Worm (Caenorhabditis elegans) whole organism, L3 larva: Measurements from ENCODE around the gene rab-35.

Experiments
- R02D3.7 ChIP-seq: fragments of 150-350 bp; optimal IDR thresholded peaks from 2 replicates; lab custom pipeline; 2014; ENCODE audit warnings: missing biosample characterization, missing genetic modification characterization
- ceh-28 ChIP-seq: fragments of 150-350 bp; optimal IDR thresholded peaks from 2 replicates; lab custom pipeline; 2014; ENCODE audit warnings: missing biosample characterization, missing genetic modification reagents, missing genetic modification characterization
- ceh-9 ChIP-seq: sonication (generic microtip); optimal IDR thresholded peaks from 2 replicates; lab custom pipeline; 2018; ENCODE audit warnings: missing biosample characterization, missing genetic modification characterization
- daf-12 ChIP-seq: fragments of 150-350 bp; optimal IDR thresholded peaks from 2 replicates; lab custom pipeline; 2014; ENCODE audit warnings: missing biosample characterization, missing genetic modification reagents, missing genetic modification characterization
- elt-2 ChIP-seq: sonication (generic microtip); optimal IDR thresholded peaks from 2 replicates; lab custom pipeline; 2016; ENCODE audit warnings: missing genetic modification reagents, mild to moderate bottlenecking, missing genetic modification characterization, missing compliant biosample characterization
- fkh-10 ChIP-seq: sonication (generic microtip); optimal IDR thresholded peaks from 2 replicates; lab custom pipeline; 2017; ENCODE audit warnings: missing biosample characterization, missing genetic modification reagents, missing genetic modification characterization
- fkh-2 ChIP-seq: fragments of 150-350 bp; optimal IDR thresholded peaks from 2 replicates; lab custom pipeline; 2014; ENCODE audit warnings: missing biosample characterization, missing genetic modification reagents, missing genetic modification characterization
- fos-1 ChIP-seq: fragments of 150-350 bp; optimal IDR thresholded peaks from 2 replicates; lab custom pipeline; 2014; ENCODE audit warnings: missing biosample characterization, missing genetic modification characterization
- hmg-11 ChIP-seq: sonication (generic microtip); optimal IDR thresholded peaks from 2 replicates; lab custom pipeline; 2016; ENCODE audit warnings: missing genetic modification characterization, missing compliant biosample characterization
- lin-15B ChIP-seq: fragments of 150-350 bp; optimal IDR thresholded peaks from 2 replicates; lab custom pipeline; 2014; ENCODE audit warnings: missing biosample characterization, missing genetic modification characterization
- lin-39 ChIP-seq: fragments of 150-350 bp; optimal IDR thresholded peaks from 2 replicates; lab custom pipeline; 2018; ENCODE audit warnings: missing biosample characterization, missing genetic modification reagents, missing genetic modification characterization
- lsy-12 ChIP-seq: sonication (generic microtip); optimal IDR thresholded peaks from 2 replicates; lab custom pipeline; 2016; ENCODE audit warnings: mild to moderate bottlenecking, missing genetic modification characterization, missing compliant biosample characterization
- mdl-1 ChIP-seq: fragments of 150-350 bp; optimal IDR thresholded peaks from 2 replicates; lab custom pipeline; 2014; ENCODE audit warnings: missing biosample characterization, missing genetic modification characterization
- nfya-1 ChIP-seq: sonication (generic microtip); optimal IDR thresholded peaks from 2 replicates; lab custom pipeline; 2017; ENCODE audit warnings: missing genetic modification characterization, mild to moderate bottlenecking, missing compliant biosample characterization, antibody characterized with exemption, moderate library complexity; ENCODE audit not compliant: insufficient read depth
- nhr-11 ChIP-seq: fragments of 150-350 bp; optimal IDR thresholded peaks from 2 replicates; lab custom pipeline; 2014; ENCODE audit warnings: missing biosample characterization, missing genetic modification characterization
- nhr-23 ChIP-seq: fragments of 150-350 bp; optimal IDR thresholded peaks from 2 replicates; lab custom pipeline; 2014; ENCODE audit warnings: missing biosample characterization, missing genetic modification reagents, missing genetic modification characterization
- nhr-25 ChIP-seq: sonication (generic microtip); optimal IDR thresholded peaks from 2 replicates; lab custom pipeline; 2017; ENCODE audit warnings: missing biosample characterization, missing genetic modification characterization
- nhr-28 ChIP-seq: fragments of 150-350 bp; optimal IDR thresholded peaks from 2 replicates; lab custom pipeline; 2014; ENCODE audit warnings: missing biosample characterization, missing genetic modification characterization
- nhr-43 ChIP-seq: sonication (generic microtip); optimal IDR thresholded peaks from 2 replicates; lab custom pipeline; 2016; ENCODE audit warnings: mild to moderate bottlenecking, missing genetic modification characterization, missing compliant biosample characterization; ENCODE audit not compliant: poor library complexity, severe bottlenecking
- nhr-67 ChIP-seq: fragments of 150-350 bp; optimal IDR thresholded peaks from 2 replicates; lab custom pipeline; 2014; ENCODE audit warnings: missing biosample characterization, missing genetic modification characterization
- nhr-77 ChIP-seq: fragments of 150-350 bp; optimal IDR thresholded peaks from 2 replicates; lab custom pipeline; 2014; ENCODE audit warnings: missing biosample characterization, missing genetic modification characterization
- pha-4 ChIP-seq: fragments of 150-350 bp; optimal IDR thresholded peaks from 2 replicates; lab custom pipeline; 2014; ENCODE audit warnings: missing biosample characterization, missing genetic modification reagents, missing genetic modification characterization
- pqm-1 ChIP-seq: fragments of 150-350 bp; optimal IDR thresholded peaks from 2 replicates; lab custom pipeline; 2017; ENCODE audit warnings: missing biosample characterization, missing genetic modification characterization, inconsistent platforms
- sea-2 ChIP-seq: fragments of 150-350 bp; sonication (generic microtip); optimal IDR thresholded peaks from 4 replicates; lab custom pipeline; 2014; ENCODE audit warnings: missing biosample characterization, missing genetic modification reagents, missing genetic modification characterization
- snpc-4 ChIP-seq: fragments of 150-350 bp; optimal IDR thresholded peaks from 2 replicates; lab custom pipeline; 2014; ENCODE audit warnings: missing biosample characterization, missing genetic modification characterization
- unc-39 ChIP-seq: sonication (generic microtip); optimal IDR thresholded peaks from 4 replicates; lab custom pipeline; 2017; ENCODE audit warnings: missing biosample characterization, missing genetic modification characterization

Gene rab-35

DNA sequence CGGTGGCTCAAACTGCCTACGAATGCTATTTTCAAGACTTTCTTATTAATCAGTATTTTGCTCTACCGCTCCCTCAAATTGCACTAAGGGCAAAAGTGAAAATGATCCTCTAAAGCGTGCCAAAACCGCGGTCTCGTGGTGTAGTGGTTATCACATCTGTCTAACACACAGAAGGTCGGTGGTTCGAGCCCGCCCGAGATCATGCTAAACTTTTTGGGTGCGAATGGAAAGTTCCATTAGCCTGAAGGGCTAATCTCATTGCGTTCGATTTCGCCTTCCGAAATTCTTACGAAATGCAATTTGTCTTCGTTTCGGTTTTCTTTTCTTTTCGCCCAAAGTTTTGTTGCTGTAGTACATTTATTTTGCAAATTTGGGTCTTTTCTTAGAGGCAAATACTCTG, 42.1 kb upstream of the rab-35 start:
- TF ChIP-seq nfya-1 (tag; lab: Kevin White, UChicago) (peak; percentile 25), pha-4 (tag; lab: Kevin White, UChicago) (no peak), nhr-43 (tag; lab: Kevin White, UChicago) (no peak), elt-2 (tag; lab: Kevin White, UChicago) (peak; percentile 13), lin-39 (tag; lab: Kevin White, UChicago) (peak; percentile 43)

DNA sequence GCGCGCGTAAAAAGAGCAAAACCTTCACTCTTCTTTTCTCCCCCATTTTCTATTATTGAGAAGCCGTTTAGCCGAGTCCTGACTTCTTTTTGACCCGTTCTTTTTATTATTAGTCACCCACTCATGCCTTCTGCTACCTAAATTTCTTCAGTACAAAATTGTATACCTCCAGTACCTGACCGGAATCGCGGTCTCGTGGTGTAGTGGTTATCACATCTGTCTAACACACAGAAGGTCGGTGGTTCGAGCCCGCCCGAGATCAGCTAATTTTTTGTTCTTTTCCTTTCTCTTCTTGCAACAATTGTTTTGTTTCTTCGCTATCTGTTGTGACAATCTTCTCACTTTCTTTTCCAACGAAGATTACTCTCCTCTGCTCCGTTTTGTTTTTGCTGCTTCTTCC, 41.5 kb upstream of the rab-35 start:
- TF ChIP-seq hmg-11 (tag; lab: Kevin White, UChicago) (no peak), lin-15B (tag; lab: Kevin White, UChicago) (peak; percentile 4), elt-2 (tag; lab: Kevin White, UChicago) (peak; percentile 21), lin-39 (tag; lab: Kevin White, UChicago) (peak; percentile 3), pqm-1 (tag; lab: Kevin White, UChicago) (peak; percentile 41), unc-39 (tag; lab: Kevin White, UChicago) (no peak), nhr-43 (tag; lab: Kevin White, UChicago) (peak; percentile 43), nfya-1 (tag; lab: Kevin White, UChicago) (peak; percentile 37), daf-12 (tag; lab: Kevin White, UChicago) (no peak)

DNA sequence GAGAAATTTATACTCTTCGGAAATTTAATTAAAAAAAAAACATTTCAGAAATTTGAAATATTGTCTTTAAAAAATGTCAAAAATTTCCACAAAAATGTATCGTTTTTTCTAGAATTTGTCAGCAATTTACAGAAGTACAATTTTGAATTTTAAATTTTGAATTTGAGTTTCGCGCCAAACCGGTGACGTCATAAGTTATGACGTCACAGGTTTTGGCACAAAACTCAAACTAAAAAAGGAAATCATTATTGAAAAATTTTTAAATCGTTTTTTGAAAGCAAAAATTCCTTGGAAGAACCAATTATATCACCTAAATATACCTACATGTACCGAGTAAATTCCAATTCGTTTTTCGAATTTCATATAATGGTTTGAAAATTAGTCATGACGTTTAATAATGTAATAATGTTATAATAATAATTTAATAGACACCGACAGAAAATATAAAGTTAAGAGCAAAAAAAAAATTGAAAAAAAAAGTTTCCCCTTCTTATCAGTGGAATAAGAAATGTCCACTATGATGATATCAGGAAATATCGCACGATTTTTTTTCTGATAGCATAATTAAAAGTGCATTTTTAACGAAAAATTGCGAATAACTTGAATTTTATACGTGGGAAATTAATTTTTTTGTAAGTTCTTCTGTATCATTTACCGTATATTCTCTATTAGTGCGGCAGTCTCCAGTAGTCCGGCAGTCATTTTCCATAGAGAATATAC, 38.9 kb upstream of the rab-35 start:
- TF ChIP-seq pha-4 (tag; lab: Kevin White, UChicago) (no peak), pqm-1 (tag; lab: Kevin White, UChicago) (peak; percentile 14), elt-2 (tag; lab: Kevin White, UChicago) (peak; percentile 59)

DNA sequence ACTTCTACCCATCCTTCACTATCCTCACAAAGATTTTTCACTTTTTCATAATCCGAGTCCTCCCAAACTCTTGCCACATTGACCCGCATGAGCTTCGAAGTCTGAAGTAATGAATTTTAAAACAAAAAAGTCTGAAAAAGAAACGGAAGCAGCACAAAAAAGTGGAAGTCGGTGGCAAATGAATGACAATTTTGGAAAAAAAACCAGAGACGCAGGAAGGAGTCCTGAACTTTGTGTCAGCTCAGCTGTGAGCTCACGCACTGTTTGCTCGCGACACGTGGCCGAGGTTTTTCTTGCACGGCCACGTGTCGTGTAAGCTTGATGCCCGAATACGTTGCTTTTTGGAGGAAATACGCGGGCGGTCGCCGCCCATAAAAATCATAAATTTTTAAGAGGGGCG, 35.0 kb upstream of the rab-35 start, which contains the start of gene T28D6.7:
T28D6.7 (minus strand) TSS at position 101 of the 400 bp plus-strand sequence.
- TF ChIP-seq nhr-11 (tag; lab: Kevin White, UChicago) (no peak), fkh-10 (no peak), pha-4 (tag; lab: Kevin White, UChicago) (no peak), mdl-1 (tag; lab: Kevin White, UChicago) (no peak), nhr-23 (no peak)
- TF ChIP-seq, all 47 proteins: peak for 0

DNA sequence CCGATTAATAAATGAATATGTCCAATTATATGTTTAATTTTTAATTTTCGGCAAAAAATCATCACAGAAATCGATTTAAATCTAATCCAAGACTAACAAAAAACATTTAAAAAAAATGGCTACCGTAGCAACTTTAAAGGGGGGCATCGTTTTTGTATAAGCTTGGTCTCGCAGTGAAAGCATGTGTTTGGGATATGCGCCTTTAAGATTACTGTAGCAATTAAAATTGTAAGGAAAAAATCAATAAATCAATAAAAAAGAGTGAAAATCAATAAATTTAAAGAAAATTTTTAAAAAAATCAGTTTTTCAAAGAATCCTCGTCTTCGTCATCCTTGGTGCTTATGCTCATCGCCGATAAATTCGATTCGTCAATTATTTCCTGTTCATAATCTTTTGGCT, 32.8 kb upstream of the rab-35 start:
- TF ChIP-seq ceh-28 (tag; lab: Kevin White, UChicago), result peak; percentile 90
- no peak for TF ChIP-seq fkh-10

DNA sequence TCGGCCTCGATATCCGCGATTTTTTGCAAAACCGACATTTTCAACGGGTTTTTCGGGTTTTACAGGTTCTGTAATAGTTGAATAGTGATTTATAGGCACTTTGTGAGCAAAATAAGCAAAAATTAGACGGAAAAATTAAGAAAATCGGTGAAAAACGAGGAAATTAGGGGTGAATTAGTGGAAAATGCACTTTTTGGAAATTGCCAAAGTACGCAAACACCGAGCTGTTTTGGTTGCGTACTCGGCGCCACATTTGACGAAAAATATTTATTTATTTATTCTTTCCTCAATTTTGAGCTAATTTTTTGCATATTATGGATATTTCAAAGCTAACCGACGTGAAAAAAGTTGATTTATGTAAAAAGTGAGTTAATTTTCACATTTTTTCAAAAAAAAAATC, 31.7 kb upstream of the rab-35 start, which contains the start of the genes T28D6.6 and pen-2:
T28D6.6 (minus strand) TSS at position 68 of the 400 bp plus-strand sequence.
pen-2 (plus strand) TSS at position 282 of the 400 bp plus-strand sequence.
- no peak for TF ChIP-seq nhr-23
- TF ChIP-seq nfya-1 (tag; lab: Kevin White, UChicago), result peak; percentile 35
- TF ChIP-seq fkh-10, result no peak
- TF ChIP-seq fkh-2 (tag; lab: Kevin White, UChicago), result no peak
- TF ChIP-seq ceh-9 (tag; lab: Kevin White, UChicago), result no peak
- peak; percentile 35 for TF ChIP-seq hmg-11 (tag; lab: Kevin White, UChicago)
- TF ChIP-seq fos-1 (tag; lab: Kevin White, UChicago), result no peak
- TF ChIP-seq lin-39 (tag; lab: Kevin White, UChicago), result peak; percentile 10
- no peak for TF ChIP-seq snpc-4 (tag; lab: Kevin White, UChicago)
- no peak for TF ChIP-seq ceh-28 (tag; lab: Kevin White, UChicago)
- no peak for TF ChIP-seq sea-2 (GFP tag; lab: Kevin White, UChicago)
- no peak for TF ChIP-seq nhr-67
- TF ChIP-seq pha-4 (tag; lab: Kevin White, UChicago), result peak; percentile 35
- no peak for TF ChIP-seq pqm-1 (tag; lab: Kevin White, UChicago)

DNA sequence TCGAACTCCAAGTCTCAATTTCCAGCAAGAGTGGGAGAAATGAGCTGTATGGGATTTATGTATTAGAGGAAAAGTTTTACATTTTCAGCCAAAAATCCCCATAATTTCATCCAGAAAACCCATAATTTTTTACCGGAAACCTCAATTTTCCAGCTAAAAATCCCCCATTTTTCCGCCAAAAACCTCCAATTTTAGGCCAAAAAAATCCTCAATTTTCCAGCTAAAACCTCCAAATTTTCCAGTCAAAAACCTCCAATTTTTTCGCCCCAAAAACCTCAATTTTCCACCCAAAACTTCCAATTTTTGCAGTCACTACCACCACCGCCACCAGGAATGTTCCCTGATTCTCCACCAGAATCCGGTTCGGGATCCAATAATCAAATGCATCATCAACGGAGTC, 30.1 kb upstream of the rab-35 start:
- TF ChIP-seq lin-39 (tag; lab: Kevin White, UChicago), result no peak
- no peak for TF ChIP-seq lsy-12

DNA sequence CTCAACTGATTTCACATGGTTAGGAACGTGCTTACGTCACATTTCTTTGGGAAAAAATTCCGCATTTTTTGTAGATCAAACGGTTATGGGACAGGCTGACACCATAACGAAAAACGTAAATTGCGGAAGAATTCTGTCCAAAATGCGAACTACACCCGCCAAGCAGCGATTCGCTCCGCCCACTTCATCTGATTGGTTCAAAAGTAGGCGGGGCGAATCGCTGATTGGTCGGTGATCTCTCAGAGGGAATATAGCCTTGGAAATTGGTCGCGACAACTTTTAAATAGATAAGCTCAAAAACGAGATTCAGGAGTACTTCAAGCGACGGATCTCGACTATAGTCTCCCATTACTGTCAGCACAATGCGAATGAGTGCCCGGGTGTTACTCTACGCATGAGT, 26.3 kb upstream of the rab-35 start:
- no peak for TF ChIP-seq nhr-28 (tag; lab: Kevin White, UChicago)
- no peak for TF ChIP-seq nhr-77 (tag; lab: Kevin White, UChicago)
- TF ChIP-seq nfya-1 (tag; lab: Kevin White, UChicago), result peak; percentile 81
- TF ChIP-seq R02D3.7 (tag; lab: Kevin White, UChicago), result no peak
- no peak for TF ChIP-seq lsy-12
- TF ChIP-seq nhr-25 (tag; lab: Kevin White, UChicago), result no peak
- TF ChIP-seq, all 47 proteins: peak for 1
